Worm (Caenorhabditis elegans) whole organism, L3 larva: ENCODE results near the gene ran-1.

Source experiments
- aly-2 ChIP-seq: fragments of 150-350 bp; optimal IDR thresholded peaks from 2 replicates; lab custom pipeline; 2014; ENCODE audit warnings: missing biosample characterization, missing genetic modification characterization
- ceh-82 ChIP-seq: fragments of 150-350 bp; optimal IDR thresholded peaks from 2 replicates; lab custom pipeline; 2014; ENCODE audit warnings: missing biosample characterization, missing genetic modification characterization
- ceh-9 ChIP-seq: sonication (generic microtip); optimal IDR thresholded peaks from 2 replicates; lab custom pipeline; 2018; ENCODE audit warnings: missing biosample characterization, missing genetic modification characterization
- egl-27 ChIP-seq: sonication (generic microtip); optimal IDR thresholded peaks from 4 replicates; lab custom pipeline; 2017; ENCODE audit warnings: missing biosample characterization, missing genetic modification reagents, missing genetic modification characterization
- lin-39 ChIP-seq: fragments of 150-350 bp; optimal IDR thresholded peaks from 2 replicates; lab custom pipeline; 2018; ENCODE audit warnings: missing biosample characterization, missing genetic modification reagents, missing genetic modification characterization
- mdl-1 ChIP-seq: fragments of 150-350 bp; optimal IDR thresholded peaks from 2 replicates; lab custom pipeline; 2014; ENCODE audit warnings: missing biosample characterization, missing genetic modification characterization
- nhr-25 ChIP-seq: sonication (generic microtip); optimal IDR thresholded peaks from 2 replicates; lab custom pipeline; 2017; ENCODE audit warnings: missing biosample characterization, missing genetic modification characterization
- nhr-28 ChIP-seq: fragments of 150-350 bp; optimal IDR thresholded peaks from 2 replicates; lab custom pipeline; 2014; ENCODE audit warnings: missing biosample characterization, missing genetic modification characterization
- nhr-76 ChIP-seq: fragments of 150-350 bp; sonication (generic microtip); optimal IDR thresholded peaks from 5 replicates; lab custom pipeline; 2014; ENCODE audit warnings: missing biosample characterization, missing genetic modification characterization
- nhr-77 ChIP-seq: fragments of 150-350 bp; optimal IDR thresholded peaks from 2 replicates; lab custom pipeline; 2014; ENCODE audit warnings: missing biosample characterization, missing genetic modification characterization
- pha-4 ChIP-seq: fragments of 150-350 bp; optimal IDR thresholded peaks from 2 replicates; lab custom pipeline; 2014; ENCODE audit warnings: missing biosample characterization, missing genetic modification reagents, missing genetic modification characterization
- snpc-4 ChIP-seq: fragments of 150-350 bp; optimal IDR thresholded peaks from 2 replicates; lab custom pipeline; 2014; ENCODE audit warnings: missing biosample characterization, missing genetic modification characterization
- unc-39 ChIP-seq: sonication (generic microtip); optimal IDR thresholded peaks from 4 replicates; lab custom pipeline; 2017; ENCODE audit warnings: missing biosample characterization, missing genetic modification characterization

ce11 chrIII:10757540-10757939 lies 10.0 kb upstream of the ran-1 start, which contains the start of gene rnf-113:
- TF ChIP-seq unc-39 (tag; lab: Kevin White, UChicago) = no peak
- no peak for TF ChIP-seq mdl-1 (tag; lab: Kevin White, UChicago)
- TF ChIP-seq nhr-25 (tag; lab: Kevin White, UChicago) = no peak
- TF ChIP-seq ceh-9 = no peak
- no peak for TF ChIP-seq snpc-4 (tag; lab: Kevin White, UChicago)
- TF ChIP-seq nhr-28 (tag; lab: Kevin White, UChicago) = no peak
- no peak for TF ChIP-seq egl-27 (tag; lab: Kevin White, UChicago)
- no peak for TF ChIP-seq ceh-82 (tag; lab: Kevin White, UChicago)
- TF ChIP-seq pha-4 = no peak
- TF ChIP-seq nhr-77 (tag; lab: Kevin White, UChicago) = no peak
- TF ChIP-seq lin-39 (tag; lab: Kevin White, UChicago) = no peak
- no peak for TF ChIP-seq nhr-76 (tag; lab: Kevin White, UChicago)
- TF ChIP-seq aly-2 = no peak
